Fruit fly (Drosophila melanogaster): Measurements from ENCODE around the gene CG32085.

CG32085 gene

dm6 chr3L:11627819-11628483 is 52.2 kb downstream of the CG32085 start, which contains the start of gene Apt1 (continued):
- no peak for TF ChIP-seq CG11560 (tag; IDR thresholded peaks at IDR 0.05)
- TF ChIP-seq esg (GFP tag; conservative IDR thresholded peaks at IDR 0.05) = no peak
- no peak for TF ChIP-seq CG10654 (GFP tag; optimal IDR thresholded peaks at IDR 0.05)
- peak; percentile 98 for TF ChIP-seq Bgb (GFP tag; IDR thresholded peaks at IDR 0.05; ENCODE audit: partially characterized antibody)
- no peak for TF ChIP-seq sisA (GFP tag; IDR thresholded peaks at IDR 0.05)
- peak; percentile 94 for TF ChIP-seq Sry-δ (GFP tag; optimal IDR thresholded peaks at IDR 0.05)
- peak; percentile 60 for TF ChIP-seq row (GFP tag; IDR thresholded peaks at IDR 0.05)
- TF ChIP-seq hb (GFP tag; IDR thresholded peaks at IDR 0.05; ENCODE audit: partially characterized antibody) = peak; percentile 93
- TF ChIP-seq CG3065 (GFP tag; optimal IDR thresholded peaks at IDR 0.05) = no peak
- TF ChIP-seq sim (GFP tag; IDR thresholded peaks at IDR 0.05) = no peak
- TF ChIP-seq Deaf1 (tag; optimal IDR thresholded peaks at IDR 0.05) = no peak
- no peak for TF ChIP-seq CG16779 (GFP tag; IDR thresholded peaks at IDR 0.05)
- no peak for TF ChIP-seq ash1 (GFP tag; optimal IDR thresholded peaks at IDR 0.05)
- TF ChIP-seq MBD-R2 (GFP tag; IDR thresholded peaks at IDR 0.05) = peak; percentile 85
- no peak for TF ChIP-seq pho (GFP tag; optimal IDR thresholded peaks at IDR 0.05)
- TF ChIP-seq CG10274 (GFP tag; optimal IDR thresholded peaks at IDR 0.05) = no peak
- peak; percentile 1 for TF ChIP-seq Fer1 (GFP tag; optimal IDR thresholded peaks at IDR 0.05)
- TF ChIP-seq en (GFP tag; optimal IDR thresholded peaks at IDR 0.05) = no peak
- peak; percentile 11 for TF ChIP-seq grau (tag; optimal IDR thresholded peaks at IDR 0.05)
- peak; percentile 94 for TF ChIP-seq unc-4 (GFP tag; IDR thresholded peaks at IDR 0.05; ENCODE audit: partially characterized antibody)
- peak; percentile 44 for TF ChIP-seq CG10267 (tag; optimal IDR thresholded peaks at IDR 0.05)
- no peak for TF ChIP-seq cas (GFP tag; IDR thresholded peaks at IDR 0.05)
- no peak for TF ChIP-seq gfzf (GFP tag; optimal IDR thresholded peaks at IDR 0.05)
- TF ChIP-seq MESR4 (GFP tag; optimal IDR thresholded peaks at IDR 0.05) = peak; percentile 76
- no peak for TF ChIP-seq CG9437 (GFP tag; optimal IDR thresholded peaks at IDR 0.05)
- peak; percentile 97 for TF ChIP-seq bbx (GFP tag; IDR thresholded peaks at IDR 0.05; ENCODE audit: partially characterized antibody)
- peak; percentile 77 for TF ChIP-seq E2f2 (GFP tag; IDR thresholded peaks at IDR 0.05)
- TF ChIP-seq Dref (GFP tag; IDR thresholded peaks at IDR 0.05) = peak; percentile 95
- peak; percentile 97 for TF ChIP-seq CG13287 (GFP tag; IDR thresholded peaks at IDR 0.05; ENCODE audit: partially characterized antibody)
- peak; percentile 82 for TF ChIP-seq nerfin-2 (GFP tag; IDR thresholded peaks at IDR 0.05; ENCODE audit: partially characterized antibody)
- TF ChIP-seq CG9932 (GFP tag; IDR thresholded peaks at IDR 0.05) = peak; percentile 58; the same call in 1 of the 2 replicates
- no peak for TF ChIP-seq CG43689 (GFP tag; IDR thresholded peaks at IDR 0.05)
- peak; percentile 93 for TF ChIP-seq Doc3 (GFP tag; IDR thresholded peaks at IDR 0.05; ENCODE audit: partially characterized antibody)
- TF ChIP-seq CG4617 (GFP tag; optimal IDR thresholded peaks at IDR 0.05; ENCODE audit: borderline replicate concordance) = peak; percentile 41
- TF ChIP-seq CG8281 (tag; optimal IDR thresholded peaks at IDR 0.05) = no peak
- TF ChIP-seq zen2 (GFP tag; IDR thresholded peaks at IDR 0.05; ENCODE audit: partially characterized antibody) = peak; percentile 93
- peak; percentile 18 for TF ChIP-seq nmo (GFP tag; optimal IDR thresholded peaks at IDR 0.05)
- no peak for TF ChIP-seq CG12104 (GFP tag; optimal IDR thresholded peaks at IDR 0.05)
- TF ChIP-seq CG16813 (GFP tag; IDR thresholded peaks at IDR 0.05; ENCODE audit: partially characterized antibody) = peak; percentile 92
- TF ChIP-seq NfI (GFP tag; optimal IDR thresholded peaks at IDR 0.05) = no peak
- no peak for TF ChIP-seq CG31441 (GFP tag; IDR thresholded peaks at IDR 0.05)
- peak; percentile 52 for TF ChIP-seq sob (GFP tag; IDR thresholded peaks at IDR 0.05)
- peak; percentile 96 for TF ChIP-seq CG7963 (GFP tag; IDR thresholded peaks at IDR 0.05; ENCODE audit: partially characterized antibody)
- peak; percentile 30; the same call in 1 of the 3 replicates for TF ChIP-seq Dbx (GFP tag; IDR thresholded peaks at IDR 0.05)
- peak; percentile 19 for TF ChIP-seq trem (tag; optimal IDR thresholded peaks at IDR 0.05)
- TF ChIP-seq CG1024 (GFP tag; IDR thresholded peaks at IDR 0.05) = no peak
- TF ChIP-seq BEAF-32 (GFP tag; optimal IDR thresholded peaks at IDR 0.05) = peak; percentile 91
- TF ChIP-seq B-H2 (GFP tag; optimal IDR thresholded peaks at IDR 0.05) = no peak
- no peak for TF ChIP-seq odd (GFP tag; optimal IDR thresholded peaks at IDR 0.05)

All from whole organism, embryonic.